Worm (Caenorhabditis elegans) whole organism, L4/young adult: ENCODE data around the gene F52H2.15.

Experiments used
- W03F9.2 ChIP-seq: fragments of 150-350 bp; optimal IDR thresholded peaks from 2 replicates; lab custom pipeline; 2014; ENCODE audit warnings: missing biosample characterization, missing genetic modification characterization
- dao-5 ChIP-seq: sonication (generic microtip); optimal IDR thresholded peaks from 2 replicates; lab custom pipeline; 2016; ENCODE audit warnings: missing genotype, missing genetic modification characterization, moderate library complexity, missing compliant biosample characterization
- him-1 ChIP-seq: sonication (generic microtip); optimal IDR thresholded peaks from 2 replicates; lab custom pipeline; 2016; ENCODE audit warnings: missing genotype, missing genetic modification reagents, missing genetic modification characterization, missing compliant biosample characterization

F52H2.15 gene

ce11 chrX:2583135-2583683 lies 18.1 kb downstream of the F52H2.15 start:
- no peak for TF ChIP-seq him-1
- no peak for TF ChIP-seq W03F9.2 (tag; lab: Kevin White, UChicago)
- no peak for TF ChIP-seq dao-5 (tag; lab: Kevin White, UChicago)

- TF ChIP-seq W03F9.2 (tag; lab: Kevin White, UChicago) = no peak
- no peak for TF ChIP-seq dao-5 (tag; lab: Kevin White, UChicago)
- no peak for TF ChIP-seq him-1
These were observed 20.5 kb downstream of the F52H2.15 start, which contains the start of gene H01M10.2 for ce11 chrX:2585655-2586054. H01M10.2 (minus strand) TSS chrX:2585755.

ce11 chrX:2588012-2588411 lies 22.9 kb downstream of the F52H2.15 start:
- TF ChIP-seq dao-5 (tag; lab: Kevin White, UChicago) (no peak), him-1 (no peak), W03F9.2 (tag; lab: Kevin White, UChicago) (no peak)

ce11 chrX:2590023-2590422 lies 24.9 kb downstream of the F52H2.15 start:
- TF ChIP-seq W03F9.2 (tag; lab: Kevin White, UChicago) (no peak), dao-5 (tag; lab: Kevin White, UChicago) (no peak), him-1 (no peak)

- TF ChIP-seq him-1 = no peak
- TF ChIP-seq dao-5 (tag; lab: Kevin White, UChicago) = no peak
- TF ChIP-seq W03F9.2 (tag; lab: Kevin White, UChicago) = no peak
These were observed 25.6 kb downstream of the F52H2.15 start for ce11 chrX:2590777-2591176.

ce11 chrX:2591586-2592000 lies 26.4 kb downstream of the F52H2.15 start:
- TF ChIP-seq him-1 (no peak), W03F9.2 (tag; lab: Kevin White, UChicago) (no peak), dao-5 (tag; lab: Kevin White, UChicago) (no peak)

ce11 chrX:2592670-2593280 lies 27.6 kb downstream of the F52H2.15 start:
- TF ChIP-seq W03F9.2 (tag; lab: Kevin White, UChicago) = no peak
- TF ChIP-seq dao-5 (tag; lab: Kevin White, UChicago) = no peak
- TF ChIP-seq him-1 = no peak

ce11 chrX:2593703-2594102 lies 28.5 kb downstream of the F52H2.15 start, which contains the start of the genes nhr-40 and T03G6.7:
nhr-40 (plus strand) TSS chrX:2594003.
T03G6.7 (plus strand) TSS chrX:2594039.
- TF ChIP-seq dao-5 (tag; lab: Kevin White, UChicago) = no peak
- TF ChIP-seq W03F9.2 (tag; lab: Kevin White, UChicago) = no peak
- TF ChIP-seq him-1 = no peak

ce11 chrX:2595027-2595756 lies 30.0 kb downstream of the F52H2.15 start:
- TF ChIP-seq dao-5 (tag; lab: Kevin White, UChicago) (no peak), W03F9.2 (tag; lab: Kevin White, UChicago) (no peak), him-1 (peak; percentile 36)

ce11 chrX:2595757-2596059 lies 30.6 kb downstream of the F52H2.15 start:
- no peak for TF ChIP-seq dao-5 (tag; lab: Kevin White, UChicago)

ce11 chrX:2596605-2597004 lies 31.4 kb downstream of the F52H2.15 start:
- TF ChIP-seq W03F9.2 (tag; lab: Kevin White, UChicago) (no peak), dao-5 (tag; lab: Kevin White, UChicago) (no peak), him-1 (no peak)

- TF ChIP-seq dao-5 (tag; lab: Kevin White, UChicago) (no peak), him-1 (peak; percentile 79), W03F9.2 (tag; lab: Kevin White, UChicago) (no peak)
These were observed 33.7 kb downstream of the F52H2.15 start for ce11 chrX:2598833-2599279.

- TF ChIP-seq W03F9.2 (tag; lab: Kevin White, UChicago) = no peak
- no peak for TF ChIP-seq dao-5 (tag; lab: Kevin White, UChicago)
- no peak for TF ChIP-seq him-1
These were observed 36.0 kb downstream of the F52H2.15 start for ce11 chrX:2601025-2601705.
